Worm (Caenorhabditis elegans) whole organism, L1 larva: ENCODE results near the gene F44F4.15.

Experiments
- C04F5.9 ChIP-seq: sonication (generic microtip); optimal IDR thresholded peaks from 2 replicates; lab custom pipeline; 2016; ENCODE audit warnings: missing genetic modification characterization, missing compliant biosample characterization
- C16A3.4 ChIP-seq: fragments of 150-350 bp; optimal IDR thresholded peaks from 2 replicates; lab custom pipeline; 2014; ENCODE audit warnings: missing biosample characterization, missing genetic modification characterization
- Y116A8C.19 ChIP-seq: sonication (generic microtip); optimal IDR thresholded peaks from 2 replicates; lab custom pipeline; 2016; ENCODE audit warnings: missing compliant biosample characterization, missing genetic modification characterization, borderline replicate concordance
- alr-1 ChIP-seq: fragments of 200-800 bp; sonication (Bioruptor generic); optimal IDR thresholded peaks from 2 replicates; lab custom pipeline; 2018; ENCODE audit warnings: borderline replicate concordance, mild to moderate bottlenecking, missing genetic modification characterization, missing compliant biosample characterization
- aly-2 ChIP-seq: fragments of 150-350 bp; optimal IDR thresholded peaks from 2 replicates; lab custom pipeline; 2014; ENCODE audit warnings: missing biosample characterization, missing genetic modification characterization
- ceh-8 ChIP-seq: fragments of 200-800 bp; sonication (Bioruptor generic); optimal IDR thresholded peaks from 2 replicates; lab custom pipeline; 2018; ENCODE audit warnings: mild to moderate bottlenecking, missing genetic modification characterization, moderate library complexity, missing compliant biosample characterization
- ceh-82 ChIP-seq, 3 experiments: fragments of 150-350 bp in 1 of 3; sonication (generic microtip) in 2 of 3; optimal IDR thresholded peaks; 2 replicates each; lab custom pipeline; 2014 to 2017; ENCODE audit warnings: missing biosample characterization in 3 of 3, missing genetic modification characterization in 3 of 3
- ceh-88 ChIP-seq: fragments of 200-800 bp; sonication (Bioruptor generic); IDR thresholded peaks from 2 replicates; pipeline ENCODE4 v1.3.6; 2022; ENCODE audit warnings: missing genetic modification characterization, missing compliant biosample characterization
- ceh-90 ChIP-seq: sonication (generic microtip); optimal IDR thresholded peaks from 2 replicates; lab custom pipeline; 2016; ENCODE audit warnings: missing genetic modification characterization, missing compliant biosample characterization
- ces-1 ChIP-seq: fragments of 150-350 bp; optimal IDR thresholded peaks from 2 replicates; lab custom pipeline; 2014; ENCODE audit warnings: missing biosample characterization, missing genetic modification reagents, missing genetic modification characterization
- dpl-1 ChIP-seq, 3 experiments: fragments of 150-350 bp in 2 of 3; sonication (generic microtip) in 1 of 3; optimal IDR thresholded peaks; 2 replicates each; lab custom pipeline; 2014 to 2017; ENCODE audit warnings: missing biosample characterization in 3 of 3, missing genetic modification characterization in 3 of 3, missing genetic modification reagents in 3 of 3
- efl-1 ChIP-seq, 4 experiments: fragments of 150-350 bp; optimal IDR thresholded peaks in 3 of 4; peaks in 1 of 4; 1 replicate in 1 of 4; 2 replicates in 3 of 4; lab custom pipeline; 2014; ENCODE audit warnings: missing biosample characterization in 2 of 4, missing genetic modification characterization in 2 of 4, missing genetic modification reagents in 2 of 4
- efl-3 ChIP-seq: fragments of 200-800 bp; sonication (Bioruptor generic); optimal IDR thresholded peaks from 2 replicates; lab custom pipeline; 2018; ENCODE audit warnings: mild to moderate bottlenecking, missing genetic modification characterization, missing compliant biosample characterization
- elt-2 ChIP-seq: sonication (generic microtip); optimal IDR thresholded peaks from 2 replicates; lab custom pipeline; 2016; ENCODE audit warnings: missing genetic modification characterization, mild to moderate bottlenecking, inconsistent platforms, missing compliant biosample characterization, missing genetic modification reagents
- fkh-4 ChIP-seq: sonication (generic microtip); optimal IDR thresholded peaks from 2 replicates; lab custom pipeline; 2016; ENCODE audit warnings: missing compliant biosample characterization, missing genetic modification characterization, borderline replicate concordance
- fkh-8 ChIP-seq: sonication (generic microtip); optimal IDR thresholded peaks from 2 replicates; lab custom pipeline; 2016; ENCODE audit warnings: mild to moderate bottlenecking, missing genetic modification characterization, missing compliant biosample characterization
- grh-1 ChIP-seq: fragments of 200-800 bp; sonication (Bioruptor generic); IDR thresholded peaks from 2 replicates; pipeline ENCODE4 v1.3.6; 2022; ENCODE audit warnings: missing genetic modification reagents, missing genetic modification characterization, missing compliant biosample characterization
- hlh-17 ChIP-seq: fragments of 200-800 bp; sonication (Bioruptor generic); optimal IDR thresholded peaks from 2 replicates; lab custom pipeline; 2018; ENCODE audit warnings: missing genetic modification characterization, mild to moderate bottlenecking, missing compliant biosample characterization, moderate library complexity, borderline replicate concordance
- hlh-4 ChIP-seq: sonication (generic microtip); optimal IDR thresholded peaks from 2 replicates; lab custom pipeline; 2016; ENCODE audit warnings: mild to moderate bottlenecking, missing genetic modification characterization, missing compliant biosample characterization
- isw-1 ChIP-seq: fragments of 200-800 bp; sonication (Bioruptor generic); IDR thresholded peaks from 2 replicates; pipeline ENCODE4 v1.3.6; 2022; ENCODE audit warnings: missing genetic modification characterization, missing compliant biosample characterization
- lin-13 ChIP-seq: fragments of 150-350 bp; optimal IDR thresholded peaks from 2 replicates; lab custom pipeline; 2014; ENCODE audit warnings: missing biosample characterization, missing genetic modification reagents, missing genetic modification characterization
- lin-14 ChIP-seq: fragments of 200-800 bp; sonication (Bioruptor generic); optimal IDR thresholded peaks from 2 replicates; lab custom pipeline; 2018; ENCODE audit warnings: mild to moderate bottlenecking, missing genetic modification characterization, moderate library complexity, missing compliant biosample characterization
- lin-15B ChIP-seq: fragments of 150-350 bp; sonication (generic microtip); optimal IDR thresholded peaks from 3 replicates; lab custom pipeline; 2014; ENCODE audit warnings: missing biosample characterization, missing genetic modification characterization
- lin-35 ChIP-seq, 2 experiments: fragments of 150-350 bp; optimal IDR thresholded peaks; 2 replicates each; lab custom pipeline; 2014; ENCODE audit warnings: missing biosample characterization in 2 of 2, missing genetic modification characterization in 2 of 2, missing genetic modification reagents in 2 of 2
- lin-39 ChIP-seq: fragments of 150-350 bp; optimal IDR thresholded peaks from 2 replicates; lab custom pipeline; 2014; ENCODE audit warnings: missing biosample characterization, missing genetic modification reagents, missing genetic modification characterization
- lir-3 ChIP-seq: sonication (generic microtip); optimal IDR thresholded peaks from 2 replicates; lab custom pipeline; 2016; ENCODE audit warnings: mild to moderate bottlenecking, missing genetic modification characterization, moderate library complexity, missing compliant biosample characterization; ENCODE audit not compliant: poor library complexity
- lsy-2 ChIP-seq, 2 experiments: fragments of 150-350 bp; optimal IDR thresholded peaks; 2 replicates each; lab custom pipeline; 2014; ENCODE audit warnings: missing biosample characterization in 2 of 2, missing genetic modification characterization in 2 of 2
- mdl-1 ChIP-seq, 2 experiments: fragments of 150-350 bp; optimal IDR thresholded peaks; 2 replicates each; lab custom pipeline; 2014 to 2017; ENCODE audit warnings: missing biosample characterization in 2 of 2, missing genetic modification characterization in 2 of 2, inconsistent platforms in 1 of 2
- nhr-12 ChIP-seq: sonication (generic microtip); optimal IDR thresholded peaks from 2 replicates; lab custom pipeline; 2017; ENCODE audit warnings: missing biosample characterization, missing genetic modification characterization
- nhr-19 ChIP-seq: fragments of 200-800 bp; sonication (Bioruptor generic); conservative IDR thresholded peaks from 2 replicates; pipeline ENCODE4 v1.3.6; 2022; ENCODE audit warnings: missing genetic modification characterization, missing compliant biosample characterization
- nhr-237 ChIP-seq: fragments of 150-350 bp; optimal IDR thresholded peaks from 2 replicates; lab custom pipeline; 2014; ENCODE audit warnings: missing biosample characterization, missing genetic modification characterization
- nhr-76 ChIP-seq: sonication (generic microtip); optimal IDR thresholded peaks from 2 replicates; lab custom pipeline; 2017; ENCODE audit warnings: missing biosample characterization, missing genetic modification characterization
- nhr-77 ChIP-seq: fragments of 150-350 bp; optimal IDR thresholded peaks from 2 replicates; lab custom pipeline; 2014; ENCODE audit warnings: missing biosample characterization, missing genetic modification characterization
- nhr-84 ChIP-seq: sonication (generic microtip); optimal IDR thresholded peaks from 2 replicates; lab custom pipeline; 2017; ENCODE audit warnings: missing biosample characterization, missing genetic modification characterization
- nhr-85 ChIP-seq: sonication (generic microtip); peaks from one replicate; lab custom pipeline; 2016; ENCODE audit warnings: missing genetic modification characterization, inconsistent platforms, missing compliant biosample characterization
- nhr-90 ChIP-seq: sonication (generic microtip); optimal IDR thresholded peaks from 2 replicates; lab custom pipeline; 2016; ENCODE audit warnings: mild to moderate bottlenecking, missing genetic modification characterization, missing compliant biosample characterization; ENCODE audit not compliant: poor library complexity
- pax-3 ChIP-seq: fragments of 200-800 bp; sonication (Bioruptor generic); optimal IDR thresholded peaks from 2 replicates; lab custom pipeline; 2018; ENCODE audit warnings: mild to moderate bottlenecking, missing genetic modification characterization, moderate library complexity, missing compliant biosample characterization
- skn-1 ChIP-seq: fragments of 150-350 bp; optimal IDR thresholded peaks from 2 replicates; lab custom pipeline; 2014; ENCODE audit warnings: missing biosample characterization, missing genetic modification characterization
- snpc-4 ChIP-seq: fragments of 150-350 bp; optimal IDR thresholded peaks from 2 replicates; lab custom pipeline; 2014; ENCODE audit warnings: missing biosample characterization, missing genetic modification characterization
- snu-23 ChIP-seq: sonication (generic microtip); optimal IDR thresholded peaks from 2 replicates; lab custom pipeline; 2016; ENCODE audit warnings: missing genetic modification characterization, missing compliant biosample characterization
- sox-4 ChIP-seq: sonication (generic microtip); optimal IDR thresholded peaks from 2 replicates; lab custom pipeline; 2016; ENCODE audit warnings: missing genetic modification characterization, missing compliant biosample characterization
- sptf-1 ChIP-seq: fragments of 150-350 bp; optimal IDR thresholded peaks from 2 replicates; lab custom pipeline; 2014; ENCODE audit warnings: missing biosample characterization, missing genetic modification characterization
- sup-37 ChIP-seq: fragments of 200-800 bp; sonication (Bioruptor generic); optimal IDR thresholded peaks from 2 replicates; lab custom pipeline; 2018; ENCODE audit warnings: mild to moderate bottlenecking, missing genetic modification characterization, missing compliant biosample characterization
- tlp-1 ChIP-seq: fragments of 150-350 bp; optimal IDR thresholded peaks from 2 replicates; lab custom pipeline; 2014; ENCODE audit warnings: missing biosample characterization, missing genetic modification characterization
- unc-62 ChIP-seq: fragments of 150-350 bp; optimal IDR thresholded peaks from 2 replicates; lab custom pipeline; 2014; ENCODE audit warnings: missing biosample characterization, missing genetic modification reagents, missing genetic modification characterization
- vab-15 ChIP-seq: sonication (generic microtip); optimal IDR thresholded peaks from 2 replicates; lab custom pipeline; 2017; ENCODE audit warnings: missing genotype, mild to moderate bottlenecking, missing genetic modification characterization, missing compliant biosample characterization
- xbp-1 ChIP-seq: sonication (generic microtip); optimal IDR thresholded peaks from 2 replicates; lab custom pipeline; 2016; ENCODE audit warnings: missing genetic modification characterization, missing compliant biosample characterization
- zip-4 ChIP-seq: fragments of 200-800 bp; sonication (Bioruptor generic); optimal IDR thresholded peaks from 2 replicates; lab custom pipeline; 2018; ENCODE audit warnings: mild to moderate bottlenecking, missing genetic modification characterization, moderate library complexity, missing compliant biosample characterization
- ztf-11 ChIP-seq, 2 experiments: sonication (generic microtip); optimal IDR thresholded peaks; 2 replicates each; lab custom pipeline; 2016 to 2017; ENCODE audit warnings: missing genetic modification characterization in 2 of 2, missing biosample characterization in 1 of 2, missing compliant biosample characterization in 1 of 2

The F44F4.15 gene

ce11 chrII:10949383-10949782, 34.9 kb downstream of the F44F4.15 start:
- TF ChIP-seq tlp-1 (tag; lab: Kevin White, UChicago) (no peak), lin-35 (GFP tag; optimal IDR thresholded peaks at IDR 0.05; lab: Kevin White, UChicago) (peak in 1 of 2 experiments; percentile 2), elt-2 (tag; lab: Kevin White, UChicago) (peak; percentile 20)
- TF ChIP-seq, all 84 proteins: peak for 2

ce11 chrII:10950107-10950679, 35.7 kb downstream of the F44F4.15 start, which contains the start of gene gst-5:
Gene gst-5 (plus strand): TSS chrII:10950352.
- TF ChIP-seq ceh-8 (GFP tag; lab: Kevin White, UChicago) = no peak
- TF ChIP-seq lir-3 = no peak
- TF ChIP-seq ces-1 = no peak
- peak; percentile 54 for TF ChIP-seq nhr-77 (tag; lab: Kevin White, UChicago)
- TF ChIP-seq ztf-11 (tag; optimal IDR thresholded peaks at IDR 0.05; lab: Kevin White, UChicago) = no peak
- no peak for TF ChIP-seq ceh-90
- peak; percentile 67 for TF ChIP-seq snu-23 (GFP tag; lab: Kevin White, UChicago)
- TF ChIP-seq C04F5.9 = no peak
- TF ChIP-seq ceh-82 (tag; optimal IDR thresholded peaks at IDR 0.05; lab: Kevin White, UChicago) = peak; percentile 10 to 50 (median 29)
- peak; percentile 72 for TF ChIP-seq nhr-237 (tag; lab: Kevin White, UChicago)
- TF ChIP-seq Y116A8C.19 (tag; lab: Kevin White, UChicago) = no peak
- TF ChIP-seq ceh-88 = no peak
- TF ChIP-seq unc-62 (GFP tag; lab: Kevin White, UChicago) = no peak
- peak; percentile 41 for TF ChIP-seq zip-4
- TF ChIP-seq sptf-1 = no peak
- no peak for TF ChIP-seq snpc-4 (tag; lab: Kevin White, UChicago)
- no peak for TF ChIP-seq nhr-12
- TF ChIP-seq lin-13 (GFP tag; lab: Kevin White, UChicago) = no peak
- peak; percentile 15 to 28 (median 18) for TF ChIP-seq dpl-1 (GFP tag; optimal IDR thresholded peaks at IDR 0.05; lab: Kevin White, UChicago)
- TF ChIP-seq xbp-1 (tag; lab: Kevin White, UChicago) = peak; percentile 27
- TF ChIP-seq grh-1 (GFP tag; lab: Robert Waterston, UW) = no peak
- peak; percentile 19; the same call in 1 of the 2 replicates for TF ChIP-seq nhr-19 (GFP tag; lab: Robert Waterston, UW)
- peak; percentile 27 for TF ChIP-seq isw-1 (GFP tag; lab: Robert Waterston, UW)
- no peak for TF ChIP-seq sup-37 (GFP tag; lab: Kevin White, UChicago)
- TF ChIP-seq hlh-4 (tag; lab: Kevin White, UChicago) = no peak
- peak; percentile 99 for TF ChIP-seq skn-1
- no peak for TF ChIP-seq hlh-17 (GFP tag; lab: Kevin White, UChicago)
- TF ChIP-seq tlp-1 (tag; lab: Kevin White, UChicago) = no peak
- TF ChIP-seq alr-1 (tag; lab: Kevin White, UChicago) = no peak
- no peak for TF ChIP-seq lin-15B (tag; lab: Kevin White, UChicago)
- TF ChIP-seq nhr-90 = peak; percentile 43
- no peak for TF ChIP-seq aly-2
- TF ChIP-seq C16A3.4 = no peak
- TF ChIP-seq nhr-76 (tag; lab: Kevin White, UChicago) = no peak
- peak; percentile 91 for TF ChIP-seq lin-14 (GFP tag; lab: Kevin White, UChicago)
- TF ChIP-seq lin-39 = no peak
- TF ChIP-seq pax-3 (tag; lab: Kevin White, UChicago) = no peak
- TF ChIP-seq nhr-84 = no peak
- TF ChIP-seq efl-3 (GFP tag; lab: Kevin White, UChicago) = no peak
- TF ChIP-seq fkh-8 = peak; percentile 59
- no peak for TF ChIP-seq vab-15 (tag; lab: Kevin White, UChicago)
- TF ChIP-seq nhr-85 (tag; lab: Kevin White, UChicago) = peak; percentile 84
- no peak for TF ChIP-seq fkh-4 (tag; lab: Kevin White, UChicago)
- no peak for TF ChIP-seq sox-4 (tag; lab: Kevin White, UChicago)
- peak; percentile 36 to 60 for TF ChIP-seq lsy-2 (tag; optimal IDR thresholded peaks at IDR 0.05; lab: Kevin White, UChicago)
- TF ChIP-seq mdl-1 (tag; optimal IDR thresholded peaks at IDR 0.05; lab: Kevin White, UChicago) = peak in 1 of 2 experiments; percentile 9
- TF ChIP-seq efl-1 (optimal IDR thresholded peaks at IDR 0.05; lab: Kevin White, UChicago) = peak; percentile 51 to 59
- peak; percentile 50 to 91 for TF ChIP-seq efl-1 (GFP tag; optimal IDR thresholded peaks at IDR 0.05 in 1 of 2; lab: Kevin White, UChicago)
